Fruit fly (Drosophila melanogaster): Measurements from ENCODE around the gene Trx2.

Gene Trx2

dm6 chr2L:9633811-9634436 lies 21.0 kb downstream of the Trx2 start, which contains the start of gene Apoltp (continued):
- TF ChIP-seq CG9797 (GFP tag; optimal IDR thresholded peaks at IDR 0.05) (no peak), Trl (optimal IDR thresholded peaks at IDR 0.05) (no peak), Trl (GFP tag; optimal IDR thresholded peaks at IDR 0.05) (peak; percentile 20), Lim3 (GFP tag; IDR thresholded peaks at IDR 0.05) (0 out of 2 replicates have a peak, but pooled peaks have one; percentile 6), Oaz (GFP tag; IDR thresholded peaks at IDR 0.05) (0 out of 2 replicates have a peak, but pooled peaks have one; percentile 35), Chrac-16 (GFP tag; optimal IDR thresholded peaks at IDR 0.05) (peak; percentile 19), CG1529 (GFP tag; optimal IDR thresholded peaks at IDR 0.05) (peak; percentile 9), B-H1 (GFP tag; IDR thresholded peaks at IDR 0.05) (peak; percentile 55; the same call in 2 of the 3 replicates), Optix (GFP tag; IDR thresholded peaks at IDR 0.05) (0 out of 3 replicates have a peak, but pooled peaks have one; percentile 21), Ada2b (GFP tag; IDR thresholded peaks at IDR 0.05) (peak; percentile 74), CG18262 (tag; optimal IDR thresholded peaks at IDR 0.05) (peak; percentile 68), z (GFP tag; IDR thresholded peaks at IDR 0.05) (no peak), dimm (GFP tag; IDR thresholded peaks at IDR 0.05) (no peak), gcm2 (GFP tag; optimal IDR thresholded peaks at IDR 0.05) (peak; percentile 44), CG15696 (tag; optimal IDR thresholded peaks at IDR 0.05) (peak; percentile 38), ac (GFP tag; optimal IDR thresholded peaks at IDR 0.05) (no peak), CG11456 (GFP tag; IDR thresholded peaks at IDR 0.05) (peak; percentile 73), Hr51 (GFP tag; optimal IDR thresholded peaks at IDR 0.05) (peak in 1 of 2 experiments; percentile 78), Six4 (GFP tag; optimal IDR thresholded peaks at IDR 0.05) (peak; percentile 35), CG11085 (GFP tag; IDR thresholded peaks at IDR 0.05) (peak; percentile 60), CG11723 (GFP tag; optimal IDR thresholded peaks at IDR 0.05) (no peak), Fer2 (tag; optimal IDR thresholded peaks at IDR 0.05) (no peak), shn (GFP tag; optimal IDR thresholded peaks at IDR 0.05) (no peak), ATbp (GFP tag; optimal IDR thresholded peaks at IDR 0.05) (peak; percentile 26), seq (GFP tag; IDR thresholded peaks at IDR 0.05) (peak; percentile 55), Asciz (GFP tag; optimal IDR thresholded peaks at IDR 0.05) (peak; percentile 56), slp2 (GFP tag; optimal IDR thresholded peaks at IDR 0.05) (no peak), insv (GFP tag; optimal IDR thresholded peaks at IDR 0.05) (no peak), CG4328 (GFP tag; optimal IDR thresholded peaks at IDR 0.05) (peak; percentile 17), gce (GFP tag; IDR thresholded peaks at IDR 0.05) (peak; percentile 50; the same call in 2 of the 3 replicates), unpg (GFP tag; optimal IDR thresholded peaks at IDR 0.05) (no peak), tap (tag; optimal IDR thresholded peaks at IDR 0.05) (peak; percentile 56), wek (GFP tag; optimal IDR thresholded peaks at IDR 0.05) (no peak), CG4707 (GFP tag; optimal IDR thresholded peaks at IDR 0.05) (no peak), CG15514 (GFP tag; optimal IDR thresholded peaks at IDR 0.05) (peak; percentile 76), CG12391 (tag; optimal IDR thresholded peaks at IDR 0.05) (peak; percentile 67), Antp (GFP tag; optimal IDR thresholded peaks at IDR 0.05) (no peak), CG12104 (GFP tag; optimal IDR thresholded peaks at IDR 0.05) (no peak), Dp (GFP tag; optimal IDR thresholded peaks at IDR 0.05) (no peak), CG10959 (GFP tag; IDR thresholded peaks at IDR 0.05) (peak; percentile 51; the same call in 1 of the 2 replicates), exex (tag; optimal IDR thresholded peaks at IDR 0.05) (peak; percentile 34), bowl (GFP tag; IDR thresholded peaks at IDR 0.05) (0 out of 2 replicates have a peak, but pooled peaks have one; percentile 8), CG33213 (GFP tag; optimal IDR thresholded peaks at IDR 0.05) (no peak), Sin3A (optimal IDR thresholded peaks at IDR 0.05) (no peak), Bgb (GFP tag; IDR thresholded peaks at IDR 0.05; ENCODE audit: partially characterized antibody) (no peak), bsh (GFP tag; optimal IDR thresholded peaks at IDR 0.05) (peak in 1 of 2 experiments; percentile 58), cato (GFP tag; optimal IDR thresholded peaks at IDR 0.05; ENCODE audit: borderline replicate concordance) (no peak), CG14667 (GFP tag; IDR thresholded peaks at IDR 0.05) (peak; percentile 68), CG9932 (GFP tag; IDR thresholded peaks at IDR 0.05) (peak; percentile 63), CG10654 (GFP tag; optimal IDR thresholded peaks at IDR 0.05) (peak; percentile 37)
